Worm (Caenorhabditis elegans): Measurements from ENCODE around the gene Y70C5A.2.

Y70C5A.2 gene

ce11 chrV:16606313-16606712, 16.7 kb downstream of the Y70C5A.2 start, which contains the start of gene Y32B12C.1:
Y32B12C.1 (plus strand) TSS chrV:16606613.
- TF ChIP-seq ceh-83 (GFP tag; optimal IDR thresholded peaks at IDR 0.05) (no peak), cnd-1 (tag; optimal IDR thresholded peaks at IDR 0.05) (no peak), flh-1 (GFP tag; optimal IDR thresholded peaks at IDR 0.05) (no peak)

- TF ChIP-seq pha-4 (tag; optimal IDR thresholded peaks at IDR 0.05) (no peak), lin-13 (tag; optimal IDR thresholded peaks at IDR 0.05) (no peak), ceh-83 (GFP tag; optimal IDR thresholded peaks at IDR 0.05) (no peak), cnd-1 (tag; optimal IDR thresholded peaks at IDR 0.05) (no peak), drap-1 (GFP tag; optimal IDR thresholded peaks at IDR 0.05) (no peak), lin-32 (GFP tag; optimal IDR thresholded peaks at IDR 0.05) (no peak), mab-5 (tag; optimal IDR thresholded peaks at IDR 0.05) (no peak), sem-2 (GFP tag; optimal IDR thresholded peaks at IDR 0.05) (no peak), nhr-12 (tag; optimal IDR thresholded peaks at IDR 0.05) (no peak), ham-2 (GFP tag; optimal IDR thresholded peaks at IDR 0.05) (no peak), unc-39 (tag; optimal IDR thresholded peaks at IDR 0.05) (no peak), nhr-28 (tag; optimal IDR thresholded peaks at IDR 0.05) (no peak), ztf-11 (tag; optimal IDR thresholded peaks at IDR 0.05) (no peak), flh-1 (GFP tag; optimal IDR thresholded peaks at IDR 0.05) (no peak), bed-3 (GFP tag; optimal IDR thresholded peaks at IDR 0.05) (no peak), unc-120 (tag; optimal IDR thresholded peaks at IDR 0.05; ENCODE audit: poor library complexity, severe bottlenecking) (no peak), zip-8 (tag; optimal IDR thresholded peaks at IDR 0.05) (no peak), nhr-76 (tag; optimal IDR thresholded peaks at IDR 0.05) (no peak)
These were observed 17.5 kb downstream of the Y70C5A.2 start for ce11 chrV:16605463-16605862.

- TF ChIP-seq blmp-1 (tag; optimal IDR thresholded peaks at IDR 0.05) (no peak), lin-13 (tag; optimal IDR thresholded peaks at IDR 0.05) (no peak), M03D4.4 (tag; optimal IDR thresholded peaks at IDR 0.05) (no peak), sem-2 (GFP tag; optimal IDR thresholded peaks at IDR 0.05) (no peak), unc-39 (tag; optimal IDR thresholded peaks at IDR 0.05) (no peak), ceh-83 (GFP tag; optimal IDR thresholded peaks at IDR 0.05) (no peak), nhr-28 (tag; optimal IDR thresholded peaks at IDR 0.05) (no peak), nhr-12 (tag; optimal IDR thresholded peaks at IDR 0.05) (no peak), flh-1 (GFP tag; optimal IDR thresholded peaks at IDR 0.05) (no peak), cnd-1 (tag; optimal IDR thresholded peaks at IDR 0.05) (no peak), mep-1 (tag; optimal IDR thresholded peaks at IDR 0.05) (no peak), tbx-8 (GFP tag; optimal IDR thresholded peaks at IDR 0.05) (no peak), unc-62 (GFP tag; optimal IDR thresholded peaks at IDR 0.05) (no peak), lsy-2 (tag; optimal IDR thresholded peaks at IDR 0.05) (no peak)
These were observed 18.7 kb downstream of the Y70C5A.2 start for ce11 chrV:16604301-16604700.

ce11 chrV:16603102-16603501, 19.9 kb downstream of the Y70C5A.2 start, which contains the start of gene T03E6.8:
T03E6.8 (minus strand) TSS chrV:16603202.
- TF ChIP-seq ztf-11 (tag; optimal IDR thresholded peaks at IDR 0.05) (no peak), sptf-1 (tag; optimal IDR thresholded peaks at IDR 0.05) (no peak), ham-2 (GFP tag; optimal IDR thresholded peaks at IDR 0.05) (no peak), drap-1 (GFP tag; optimal IDR thresholded peaks at IDR 0.05) (no peak), sem-2 (GFP tag; optimal IDR thresholded peaks at IDR 0.05) (no peak)

ce11 chrV:16600623-16601022, 22.4 kb downstream of the Y70C5A.2 start, which contains the start of gene T03E6.9:
T03E6.9 (minus strand) TSS chrV:16600723.
- no peak for TF ChIP-seq nhr-237 (tag; optimal IDR thresholded peaks at IDR 0.05)
- no peak for TF ChIP-seq cnd-1 (tag; optimal IDR thresholded peaks at IDR 0.05)
- TF ChIP-seq sem-2 (GFP tag; optimal IDR thresholded peaks at IDR 0.05): no peak
- TF ChIP-seq mls-2 (tag; optimal IDR thresholded peaks at IDR 0.05): no peak
- TF ChIP-seq ces-1 (GFP tag; optimal IDR thresholded peaks at IDR 0.05): no peak
- no peak for TF ChIP-seq bed-3 (GFP tag; optimal IDR thresholded peaks at IDR 0.05)
- no peak for TF ChIP-seq drap-1 (GFP tag; optimal IDR thresholded peaks at IDR 0.05)
- TF ChIP-seq snpc-4 (tag; optimal IDR thresholded peaks at IDR 0.05): no peak
- no peak for TF ChIP-seq hlh-1 (tag; optimal IDR thresholded peaks at IDR 0.05)
- TF ChIP-seq lsy-2 (tag; optimal IDR thresholded peaks at IDR 0.05): no peak
- no peak for TF ChIP-seq blmp-1 (tag; optimal IDR thresholded peaks at IDR 0.05)
- TF ChIP-seq ztf-11 (tag; optimal IDR thresholded peaks at IDR 0.05): no peak
- no peak for TF ChIP-seq ceh-39 (tag; optimal IDR thresholded peaks at IDR 0.05)
- TF ChIP-seq nhr-2 (tag; optimal IDR thresholded peaks at IDR 0.05): no peak

All from whole organism, mixed stage, embryonic.